Fruit fly (Drosophila melanogaster): Measurements from ENCODE around the gene fipi.

DNA sequence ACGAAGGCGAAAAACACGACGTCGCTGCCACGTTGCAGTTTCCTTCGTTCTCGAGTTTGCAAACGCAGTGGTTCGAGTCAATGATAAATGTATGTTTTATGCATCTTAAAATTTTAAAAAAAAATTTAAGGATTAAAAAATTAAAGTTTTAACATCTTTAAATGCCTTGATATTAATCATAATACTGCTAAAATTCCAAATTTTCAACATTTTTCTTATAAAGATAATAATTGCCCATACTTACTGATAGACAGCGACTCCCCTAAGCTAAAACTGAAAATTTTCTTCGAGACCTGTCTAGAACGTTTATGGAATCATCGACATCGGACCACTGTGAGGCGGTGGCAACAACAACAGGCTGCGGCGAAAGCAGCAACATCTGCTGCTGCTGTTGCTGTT is 27.5 kb upstream of the fipi start:
- TF ChIP-seq Clk (GFP tag; optimal IDR thresholded peaks at IDR 0.05) = peak; percentile 39
- peak; percentile 76 for TF ChIP-seq CG7045 (GFP tag; optimal IDR thresholded peaks at IDR 0.05)
- no peak for TF ChIP-seq kay (GFP tag; ENCODE audit: borderline replicate concordance)

Measured in whole organism, adult.